Worm (Caenorhabditis elegans): ENCODE results near the gene F56H9.8.

DNA sequence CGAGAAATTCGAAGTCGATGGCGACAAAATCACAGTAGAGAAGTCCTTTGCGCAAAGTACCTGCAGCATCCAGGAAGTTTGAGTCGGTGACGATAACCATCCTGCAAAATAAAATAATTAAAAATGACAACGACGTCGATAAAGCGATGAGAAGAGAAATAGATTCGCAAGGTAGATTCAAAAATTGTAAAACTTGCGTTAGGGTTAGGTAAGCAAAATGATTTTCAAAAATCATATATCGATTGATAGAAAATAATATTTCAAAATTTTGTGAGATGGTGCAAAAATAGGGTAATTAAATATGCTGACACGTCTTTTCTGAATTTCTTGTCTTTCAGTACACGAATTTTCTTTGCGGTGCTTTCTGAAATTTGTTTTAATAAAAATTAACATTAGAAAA lies 50.6 kb downstream of the F56H9.8 start, which contains the start of gene parn-1:
- TF ChIP-seq hnd-1 (tag; optimal IDR thresholded peaks at IDR 0.05) (no peak), tbx-11 (GFP tag; IDR thresholded peaks at IDR 0.05) (no peak), aly-1 (tag; optimal IDR thresholded peaks at IDR 0.05) (no peak), ets-7 (tag; optimal IDR thresholded peaks at IDR 0.05) (no peak), ama-1 (optimal IDR thresholded peaks at IDR 0.05) (no peak), flt-1 (GFP tag; IDR thresholded peaks at IDR 0.05) (no peak), scrt-1 (GFP tag; IDR thresholded peaks at IDR 0.05) (no peak), F13C5.2 (tag; optimal IDR thresholded peaks at IDR 0.05) (no peak), hmbx-1 (tag; optimal IDR thresholded peaks at IDR 0.05) (no peak), pes-1 (GFP tag; IDR thresholded peaks at IDR 0.05) (no peak), hmg-4 (GFP tag; optimal IDR thresholded peaks at IDR 0.05) (no peak)
